Fruit fly (Drosophila melanogaster) whole organism, pupa: Measurements from ENCODE around the gene CG6006.
A peak's percentile ranks its signal among the peaks of the same experiment; 100 is the strongest.

ENCODE experiments used
- CG10348 ChIP-seq: fragments of 200-800 bp; sonication (Bioruptor generic); IDR thresholded peaks from 2 replicates; pipeline ENCODE4 v1.3.6; 2022; ENCODE audit warnings: missing biosample characterization, missing genetic modification characterization
- CG12605 ChIP-seq: fragments of 200-800 bp; sonication (Bioruptor generic); IDR thresholded peaks from 2 replicates; pipeline ENCODE4 v1.3.6; 2022; ENCODE audit warnings: missing biosample characterization, missing genetic modification characterization
- CG13204 ChIP-seq: fragments of 200-800 bp; sonication (Bioruptor generic); optimal IDR thresholded peaks from 2 replicates; lab custom pipeline; 2018; ENCODE audit warnings: missing biosample characterization, mild to moderate bottlenecking, missing genetic modification characterization, moderate library complexity
- CG14655 ChIP-seq: fragments of 200-800 bp; sonication (Bioruptor generic); optimal IDR thresholded peaks from 3 replicates; lab custom pipeline; 2017; ENCODE audit warnings: mild to moderate bottlenecking, missing biosample characterization, missing genetic modification reagents, missing genetic modification characterization
- CG15710 ChIP-seq: fragments of 200-800 bp; sonication (Bioruptor generic); optimal IDR thresholded peaks from 2 replicates; lab custom pipeline; 2018; ENCODE audit warnings: missing biosample characterization, mild to moderate bottlenecking, missing genetic modification characterization, moderate library complexity
- CG17806 ChIP-seq: fragments of 200-800 bp; sonication (Bioruptor generic); optimal IDR thresholded peaks from 2 replicates; lab custom pipeline; 2018; ENCODE audit warnings: missing biosample characterization, mild to moderate bottlenecking, missing genetic modification characterization, moderate library complexity
- CG32121 ChIP-seq: fragments of 200-800 bp; sonication (Bioruptor generic); IDR thresholded peaks from 2 replicates; pipeline ENCODE4 v1.3.6; 2022; ENCODE audit warnings: missing biosample characterization, missing genetic modification characterization
- CG34367 ChIP-seq: fragments of 200-800 bp; sonication (Bioruptor generic); optimal IDR thresholded peaks from 2 replicates; lab custom pipeline; 2018; ENCODE audit warnings: missing biosample characterization, mild to moderate bottlenecking, missing genetic modification characterization
- CG4496 ChIP-seq: fragments of 200-800 bp; sonication (Bioruptor generic); IDR thresholded peaks from 3 replicates; pipeline ENCODE4 v1.3.6; 2022; ENCODE audit warnings: missing biosample characterization, missing genetic modification characterization
- CG8159 ChIP-seq: fragments of 200-800 bp; sonication (Bioruptor generic); optimal IDR thresholded peaks from 3 replicates; lab custom pipeline; 2018; ENCODE audit warnings: missing biosample characterization, mild to moderate bottlenecking, missing genetic modification characterization, moderate library complexity
- CG8301 ChIP-seq: fragments of 200-800 bp; sonication (Bioruptor generic); optimal IDR thresholded peaks from 2 replicates; lab custom pipeline; 2018; ENCODE audit warnings: missing biosample characterization, mild to moderate bottlenecking, missing genetic modification characterization
- CG9948 ChIP-seq: fragments of 200-800 bp; sonication (Bioruptor generic); optimal IDR thresholded peaks from 2 replicates; lab custom pipeline; 2018; ENCODE audit warnings: missing biosample characterization, mild to moderate bottlenecking, missing genetic modification characterization, moderate library complexity
- D1 ChIP-seq: fragments of 200-800 bp; sonication (Bioruptor generic); optimal IDR thresholded peaks from 2 replicates; lab custom pipeline; 2018; ENCODE audit warnings: missing biosample characterization, mild to moderate bottlenecking, missing genetic modification characterization, moderate library complexity
- EcR ChIP-seq: fragments of 200-800 bp; sonication (Bioruptor generic); optimal IDR thresholded peaks from 3 replicates; lab custom pipeline; 2019; ENCODE audit warnings: missing biosample characterization, missing genetic modification characterization, mild to moderate bottlenecking, moderate library complexity, missing genetic modification reagents
- Ets98B ChIP-seq: fragments of 200-800 bp; sonication (Bioruptor generic); IDR thresholded peaks from 2 replicates; pipeline ENCODE4 v1.3.6; 2022; ENCODE audit warnings: missing biosample characterization, missing genetic modification characterization
- Pif1A ChIP-seq: fragments of 200-800 bp; sonication (Bioruptor generic); optimal IDR thresholded peaks from 3 replicates; lab custom pipeline; 2016; ENCODE audit warnings: missing biosample characterization, missing genetic modification characterization
- Pif1B ChIP-seq: fragments of 200-800 bp; sonication (Bioruptor generic); optimal IDR thresholded peaks from 3 replicates; lab custom pipeline; 2016; ENCODE audit warnings: missing biosample characterization, missing genetic modification characterization
- Snoo ChIP-seq: fragments of 200-800 bp; sonication (Bioruptor generic); optimal IDR thresholded peaks from 3 replicates; lab custom pipeline; 2017; ENCODE audit warnings: missing biosample characterization, mild to moderate bottlenecking, missing genetic modification characterization, inconsistent platforms
- fd96Ca ChIP-seq: fragments of 200-800 bp; sonication (Bioruptor generic); IDR thresholded peaks from 3 replicates; pipeline ENCODE4 v1.3.6; 2022; ENCODE audit warnings: missing biosample characterization, missing genetic modification characterization
- gl ChIP-seq: fragments of 200-800 bp; sonication (Bioruptor generic); optimal IDR thresholded peaks from 2 replicates; lab custom pipeline; 2018; ENCODE audit warnings: missing biosample characterization, mild to moderate bottlenecking, missing genetic modification characterization
- rn ChIP-seq: fragments of 200-800 bp; sonication (Bioruptor generic); IDR thresholded peaks from 2 replicates; pipeline ENCODE4 v1.3.6; 2022; ENCODE audit warnings: missing biosample characterization, missing genetic modification characterization

Gene CG6006

dm6 chr3R:16212859-16213708 lies 58.3 kb downstream of the CG6006 start:
- TF ChIP-seq Snoo (tag; lab: Kevin White, UChicago): peak; percentile 2
- TF ChIP-seq CG4496 (GFP tag; lab: Robert Waterston, UW): 0 out of 3 replicates have a peak, but pooled peaks have one; percentile 22
- TF ChIP-seq Ets98B: no peak
- TF ChIP-seq CG15710 (tag; lab: Kevin White, UChicago): peak; percentile 59
- no peak for TF ChIP-seq Pif1B (GFP tag; lab: Kevin White, UChicago)
- no peak for TF ChIP-seq gl (tag; lab: Kevin White, UChicago)
- 0 out of 3 replicates have a peak, but pooled peaks have one; percentile 32 for TF ChIP-seq fd96Ca
- TF ChIP-seq CG8159: peak; percentile 84
- TF ChIP-seq CG9948 (tag; lab: Kevin White, UChicago): peak; percentile 41
- peak; percentile 34 for TF ChIP-seq CG8301
- TF ChIP-seq CG14655 (GFP tag; lab: Kevin White, UChicago): peak; percentile 22
- no peak for TF ChIP-seq CG32121 (GFP tag; lab: Robert Waterston, UW)
- peak; percentile 15 for TF ChIP-seq Pif1A (GFP tag; lab: Kevin White, UChicago)
- peak; percentile 65 for TF ChIP-seq CG17806 (tag; lab: Kevin White, UChicago)
- no peak for TF ChIP-seq D1 (tag; lab: Kevin White, UChicago)
- TF ChIP-seq CG13204: peak; percentile 77
- no peak for TF ChIP-seq rn (GFP tag; lab: Robert Waterston, UW)
- TF ChIP-seq CG12605 (GFP tag; lab: Robert Waterston, UW): no peak
- TF ChIP-seq CG34367 (tag; lab: Kevin White, UChicago): no peak
- TF ChIP-seq EcR: no peak
- no peak for TF ChIP-seq CG10348 (GFP tag; lab: Robert Waterston, UW)

- no peak for TF ChIP-seq D1 (tag; lab: Kevin White, UChicago)
- no peak for TF ChIP-seq Pif1B (GFP tag; lab: Kevin White, UChicago)
- no peak for TF ChIP-seq CG10348 (GFP tag; lab: Robert Waterston, UW)
- TF ChIP-seq CG8159: peak; percentile 51
- no peak for TF ChIP-seq CG9948 (tag; lab: Kevin White, UChicago)
- no peak for TF ChIP-seq Ets98B
- no peak for TF ChIP-seq rn (GFP tag; lab: Robert Waterston, UW)
- no peak for TF ChIP-seq fd96Ca
- TF ChIP-seq CG15710 (tag; lab: Kevin White, UChicago): peak; percentile 16
- peak; percentile 4 for TF ChIP-seq CG17806 (tag; lab: Kevin White, UChicago)
- TF ChIP-seq CG8301: no peak
- TF ChIP-seq gl (tag; lab: Kevin White, UChicago): no peak
- no peak for TF ChIP-seq EcR
- no peak for TF ChIP-seq Pif1A (GFP tag; lab: Kevin White, UChicago)
- no peak for TF ChIP-seq Snoo (tag; lab: Kevin White, UChicago)
- no peak for TF ChIP-seq CG12605 (GFP tag; lab: Robert Waterston, UW)
- TF ChIP-seq CG32121 (GFP tag; lab: Robert Waterston, UW): no peak
- no peak for TF ChIP-seq CG34367 (tag; lab: Kevin White, UChicago)
- no peak for TF ChIP-seq CG13204
- TF ChIP-seq CG14655 (GFP tag; lab: Kevin White, UChicago): peak; percentile 9
- 0 out of 3 replicates have a peak, but pooled peaks have one; percentile 27 for TF ChIP-seq CG4496 (GFP tag; lab: Robert Waterston, UW)
These were observed 59.2 kb downstream of the CG6006 start for dm6 chr3R:16213792-16214473.

dm6 chr3R:16214474-16215318 lies 59.9 kb downstream of the CG6006 start:
- TF ChIP-seq CG15710 (tag; lab: Kevin White, UChicago) (peak; percentile 39), CG14655 (GFP tag; lab: Kevin White, UChicago) (peak; percentile 47), Pif1A (GFP tag; lab: Kevin White, UChicago) (peak; percentile 18), CG32121 (GFP tag; lab: Robert Waterston, UW) (no peak), CG8159 (peak; percentile 59), Ets98B (no peak), Snoo (tag; lab: Kevin White, UChicago) (peak; percentile 1), CG13204 (no peak), CG9948 (tag; lab: Kevin White, UChicago) (peak; percentile 34), CG17806 (tag; lab: Kevin White, UChicago) (peak; percentile 17)

- TF ChIP-seq CG13204 (peak; percentile 61), CG9948 (tag; lab: Kevin White, UChicago) (no peak)
These were observed 60.5 kb downstream of the CG6006 start for dm6 chr3R:16215319-16215701.

- TF ChIP-seq gl (tag; lab: Kevin White, UChicago): no peak
- TF ChIP-seq CG32121 (GFP tag; lab: Robert Waterston, UW): no peak
- TF ChIP-seq CG13204: no peak
- no peak for TF ChIP-seq CG10348 (GFP tag; lab: Robert Waterston, UW)
- no peak for TF ChIP-seq Pif1A (GFP tag; lab: Kevin White, UChicago)
- TF ChIP-seq CG15710 (tag; lab: Kevin White, UChicago): peak; percentile 37
- no peak for TF ChIP-seq D1 (tag; lab: Kevin White, UChicago)
- peak; percentile 18 for TF ChIP-seq CG17806 (tag; lab: Kevin White, UChicago)
- peak; percentile 43 for TF ChIP-seq CG8159
- peak; percentile 36 for TF ChIP-seq Pif1B (GFP tag; lab: Kevin White, UChicago)
- no peak for TF ChIP-seq fd96Ca
- TF ChIP-seq CG12605 (GFP tag; lab: Robert Waterston, UW): no peak
- peak; percentile 32 for TF ChIP-seq CG9948 (tag; lab: Kevin White, UChicago)
- no peak for TF ChIP-seq EcR
- no peak for TF ChIP-seq CG34367 (tag; lab: Kevin White, UChicago)
- peak; percentile 36 for TF ChIP-seq CG14655 (GFP tag; lab: Kevin White, UChicago)
- peak; percentile 4 for TF ChIP-seq CG8301
These were observed 62.6 kb downstream of the CG6006 start for dm6 chr3R:16217368-16217767.
